Fruit fly (Drosophila melanogaster) whole organism: ENCODE results near the gene RpL35A.

Experiments
- CG8478 ChIP-seq: fragments of >200 bp; optimal IDR thresholded peaks from 2 replicates; lab custom pipeline; 2018; ENCODE audit warnings: inconsistent platforms
- Dll ChIP-seq: fragments of >200 bp; optimal IDR thresholded peaks from 2 replicates; lab custom pipeline; 2017
- EcR ChIP-seq, 2 experiments: fragments of >200 bp; optimal IDR thresholded peaks; 2 replicates each; lab custom pipeline; 2017; ENCODE audit warnings: missing biosample characterization in 2 of 2, missing genetic modification characterization in 2 of 2, missing genetic modification reagents in 2 of 2
- pan ChIP-seq: fragments of >200 bp; optimal IDR thresholded peaks from 2 replicates; lab custom pipeline; 2017
- psq ChIP-seq: fragments of >200 bp; optimal IDR thresholded peaks from 2 replicates; lab custom pipeline; 2017
- usp ChIP-seq: fragments of >200 bp; optimal IDR thresholded peaks from 2 replicates; lab custom pipeline; 2017; ENCODE audit warnings: missing biosample characterization, missing genetic modification characterization, mixed read lengths

RpL35A gene

DNA sequence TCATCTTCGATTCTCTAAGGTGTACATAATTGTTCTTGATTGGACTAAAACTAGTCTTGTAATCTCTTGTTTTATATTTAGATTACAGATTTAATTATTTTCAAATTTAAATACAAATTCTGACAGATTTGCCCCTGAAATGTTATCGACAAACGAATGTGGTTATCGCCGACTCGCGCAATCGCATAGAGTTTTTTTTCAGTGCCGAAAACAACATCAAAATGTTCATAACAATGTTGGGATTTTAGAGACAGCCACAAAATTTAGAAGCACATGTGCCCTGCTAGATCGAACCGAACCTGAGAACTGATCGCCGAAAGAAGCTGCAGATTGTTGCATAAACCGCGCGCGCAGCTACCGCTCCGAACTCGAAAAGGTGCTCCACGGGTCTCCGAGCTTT lies 718 bp upstream of the RpL35A start, which contains the start of gene POLDIP2:
POLDIP2 (plus strand) TSS at position 160 of the 400 bp plus-strand sequence.
- no peak for TF ChIP-seq CG8478 (lab: Kevin White, UChicago)
- no peak for TF ChIP-seq psq
- TF ChIP-seq Dll (lab: Kevin White, UChicago), result no peak

DNA sequence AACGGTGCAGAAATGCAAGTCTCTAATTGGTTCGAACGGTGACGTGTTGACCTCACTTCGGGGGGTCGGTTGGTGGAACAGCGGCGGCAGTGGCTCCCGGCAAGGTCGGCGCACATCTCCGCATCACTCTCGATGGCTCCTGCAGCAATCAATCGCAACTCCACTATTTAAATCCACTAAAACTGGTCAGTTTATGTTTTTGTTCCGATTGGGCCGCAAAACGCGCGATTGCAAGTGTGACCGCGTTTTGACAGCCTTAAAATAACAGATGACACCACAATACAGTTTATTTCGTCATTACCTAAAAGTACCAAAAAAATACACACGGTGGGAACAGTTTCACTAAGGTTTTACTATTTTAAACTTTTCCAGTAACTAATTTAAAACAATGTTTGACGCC lies 2.4 kb downstream of the RpL35A start, which contains the start of gene PEK:
PEK (minus strand) TSS at position 273 of the 400 bp plus-strand sequence.
- TF ChIP-seq usp (GFP tag; lab: Kevin White, UChicago), result no peak
- TF ChIP-seq psq, result no peak
- TF ChIP-seq CG8478 (lab: Kevin White, UChicago), result no peak
- no peak for TF ChIP-seq EcR (GFP tag; optimal IDR thresholded peaks at IDR 0.05; lab: Kevin White, UChicago)
- no peak for TF ChIP-seq Dll (lab: Kevin White, UChicago)
- TF ChIP-seq pan, result no peak

DNA sequence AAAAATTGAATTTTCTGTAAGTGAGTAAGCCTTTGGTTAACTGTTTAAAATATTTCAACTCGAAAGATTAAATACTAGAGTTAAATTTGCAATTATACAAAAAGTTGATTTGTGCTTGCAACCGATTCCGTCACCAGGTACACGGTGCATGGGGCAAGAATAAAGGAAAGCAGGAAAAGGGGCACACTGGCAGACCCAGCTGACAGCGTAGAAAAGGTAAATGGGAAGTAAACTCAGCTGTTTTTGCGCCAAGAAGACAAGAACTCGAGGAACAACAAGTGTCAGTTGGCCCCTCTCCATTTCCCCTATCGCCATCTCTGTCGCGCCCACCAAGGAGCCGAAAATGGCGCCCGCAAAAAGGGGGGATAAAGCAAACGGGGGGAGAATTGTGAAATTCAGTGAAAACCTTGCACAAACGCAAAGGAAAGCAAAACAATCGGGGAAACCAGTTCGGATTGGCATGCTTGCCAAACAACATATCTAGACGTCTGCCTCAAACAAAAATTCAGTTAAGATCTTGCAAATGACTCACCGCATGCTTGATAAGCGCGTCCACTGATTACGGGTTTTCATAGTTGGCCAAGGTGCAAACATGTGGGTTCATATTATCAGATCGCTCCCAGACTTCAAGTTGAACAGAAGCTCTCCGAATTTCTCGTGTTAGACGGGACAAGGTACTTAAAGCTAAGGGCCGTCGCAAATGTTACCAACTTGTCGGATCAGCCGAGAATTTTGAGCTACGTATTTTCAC lies 3.5 kb downstream of the RpL35A start:
- TF ChIP-seq EcR (GFP tag; optimal IDR thresholded peaks at IDR 0.05; lab: Kevin White, UChicago) (no peak), CG8478 (lab: Kevin White, UChicago) (no peak), pan (no peak), usp (GFP tag; lab: Kevin White, UChicago) (no peak), Dll (lab: Kevin White, UChicago) (no peak), psq (no peak)

DNA sequence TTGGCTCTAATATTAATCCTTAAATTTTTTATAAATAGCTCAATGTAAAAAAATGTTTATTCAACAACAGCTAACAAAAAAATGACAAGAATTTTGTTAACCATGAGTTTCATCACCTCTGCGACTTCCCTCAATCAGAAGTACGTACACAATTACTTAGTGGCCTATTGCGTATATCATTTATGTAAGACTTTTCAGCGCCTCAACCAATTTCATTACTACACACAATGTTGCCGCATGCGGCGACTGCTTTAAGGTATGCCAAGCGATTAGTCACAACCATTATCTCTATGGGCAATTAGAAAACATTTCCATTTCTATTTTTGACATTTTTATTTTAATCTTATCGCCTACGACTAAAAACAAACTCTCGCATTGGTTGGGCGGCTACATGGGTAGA lies 8.3 kb downstream of the RpL35A start:
- TF ChIP-seq CG8478 (lab: Kevin White, UChicago) (no peak), Dll (lab: Kevin White, UChicago) (no peak), pan (no peak), usp (GFP tag; lab: Kevin White, UChicago) (no peak), EcR (GFP tag; optimal IDR thresholded peaks at IDR 0.05; lab: Kevin White, UChicago) (no peak), psq (no peak)

DNA sequence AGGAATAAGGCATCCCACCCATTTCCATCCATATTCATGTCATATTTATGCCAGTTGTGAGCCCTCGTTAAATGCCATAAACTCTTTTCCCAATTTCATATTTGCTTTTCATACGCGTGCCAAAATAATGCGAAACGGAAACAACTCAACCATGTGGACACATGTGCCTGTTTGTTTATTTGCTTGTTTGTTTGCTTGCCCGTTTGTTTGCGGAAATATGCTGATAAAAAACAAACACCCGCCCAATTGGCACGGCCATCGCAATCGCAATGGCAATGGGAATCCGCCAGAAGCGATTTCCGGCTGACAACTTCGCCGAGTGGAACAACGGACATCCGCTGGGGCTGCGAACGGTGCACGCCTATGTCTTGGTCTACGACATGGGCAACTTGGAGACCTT lies 12.6 kb downstream of the RpL35A start:
- TF ChIP-seq usp (GFP tag; lab: Kevin White, UChicago) (no peak), CG8478 (lab: Kevin White, UChicago) (no peak)

DNA sequence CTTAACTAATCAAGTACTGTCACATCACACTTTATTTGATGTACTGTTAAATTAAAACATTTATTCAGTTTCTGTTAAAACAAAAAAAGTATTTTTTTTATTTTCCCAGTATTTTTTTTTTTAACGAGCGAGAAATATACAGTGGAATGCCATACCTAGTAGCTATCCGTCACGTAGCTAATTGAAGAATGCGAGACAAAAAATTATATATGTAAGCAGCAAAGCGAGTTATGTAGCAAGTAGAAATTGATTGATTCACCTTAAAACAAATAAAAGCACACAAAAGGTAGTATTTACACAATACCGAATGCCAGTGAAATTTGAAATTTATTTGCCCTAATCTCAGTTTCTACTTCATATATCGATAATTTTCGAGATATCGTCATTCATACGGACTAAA lies 28.2 kb downstream of the RpL35A start:
- TF ChIP-seq pan (no peak), CG8478 (lab: Kevin White, UChicago) (no peak), EcR (GFP tag; optimal IDR thresholded peaks at IDR 0.05; lab: Kevin White, UChicago) (no peak), usp (GFP tag; lab: Kevin White, UChicago) (no peak), Dll (lab: Kevin White, UChicago) (no peak), psq (no peak)

DNA sequence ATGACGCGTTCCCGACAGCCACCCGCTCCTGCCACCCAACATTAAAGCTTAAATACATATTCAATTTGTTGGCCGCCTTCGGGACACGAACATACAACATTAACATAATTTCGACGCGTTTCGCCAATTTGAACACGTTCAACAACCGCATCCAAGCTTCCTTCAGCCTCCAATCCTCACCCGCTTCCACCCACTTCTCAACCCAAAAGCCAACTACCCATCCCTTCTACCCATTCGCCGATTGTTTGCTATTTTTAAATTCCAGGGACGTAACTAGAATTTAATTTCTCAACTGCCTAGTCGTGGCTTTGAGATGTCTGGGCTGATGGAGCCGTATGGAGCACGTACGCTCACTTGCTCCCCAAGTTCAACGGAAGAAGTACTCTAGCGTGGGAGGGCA lies 37.1 kb downstream of the RpL35A start:
- TF ChIP-seq CG8478 (lab: Kevin White, UChicago) (no peak), psq (no peak), usp (GFP tag; lab: Kevin White, UChicago) (no peak)

DNA sequence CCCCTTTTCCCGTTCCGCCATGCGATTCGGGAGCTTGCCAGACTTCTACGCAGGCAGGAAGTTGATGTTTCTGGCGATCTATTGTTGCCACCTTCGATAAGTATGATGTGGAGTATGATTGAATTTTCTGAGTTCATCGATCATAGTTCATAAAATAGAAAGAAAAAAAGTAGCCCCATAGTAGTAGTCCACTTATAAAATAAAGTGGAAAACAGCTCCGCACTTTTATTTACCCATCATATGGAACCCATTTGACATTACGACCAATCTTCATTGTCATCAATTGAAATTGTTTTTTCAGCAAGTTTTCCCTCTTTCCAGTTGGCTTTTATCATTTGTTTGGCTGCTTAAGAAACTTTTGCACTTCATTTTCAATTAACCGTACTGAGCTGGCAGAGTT lies 39.7 kb downstream of the RpL35A start, which contains the start of gene CG12147:
CG12147 (minus strand) TSS at position 101 of the 400 bp plus-strand sequence.
- TF ChIP-seq pan (no peak), CG8478 (lab: Kevin White, UChicago) (no peak), psq (no peak), EcR (GFP tag; optimal IDR thresholded peaks at IDR 0.05; lab: Kevin White, UChicago) (no peak), usp (GFP tag; lab: Kevin White, UChicago) (no peak), Dll (lab: Kevin White, UChicago) (no peak)

DNA sequence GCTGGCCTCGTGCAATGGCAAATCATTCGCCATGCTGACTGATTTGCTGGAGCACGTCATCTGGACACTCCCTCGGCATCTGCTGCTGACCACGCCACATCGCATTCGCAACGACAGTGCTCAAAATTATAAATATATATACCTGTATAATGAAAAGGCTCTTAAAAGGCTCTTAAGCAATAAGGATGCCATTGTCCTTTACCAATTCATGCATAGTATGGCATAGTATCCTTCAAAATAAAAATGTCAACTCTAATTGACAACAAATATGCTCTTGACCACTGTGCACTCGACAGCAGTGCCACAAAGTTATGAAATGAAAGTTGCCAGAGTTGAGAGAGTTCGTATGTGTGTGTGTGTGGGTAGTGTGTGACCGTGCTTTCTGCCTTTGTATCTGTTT lies 44.8 kb downstream of the RpL35A start:
- no peak for TF ChIP-seq Dll (lab: Kevin White, UChicago)
- TF ChIP-seq psq, result no peak
- TF ChIP-seq CG8478 (lab: Kevin White, UChicago), result no peak
- TF ChIP-seq usp (GFP tag; lab: Kevin White, UChicago), result no peak
- TF ChIP-seq pan, result no peak
- no peak for TF ChIP-seq EcR (GFP tag; optimal IDR thresholded peaks at IDR 0.05; lab: Kevin White, UChicago)

DNA sequence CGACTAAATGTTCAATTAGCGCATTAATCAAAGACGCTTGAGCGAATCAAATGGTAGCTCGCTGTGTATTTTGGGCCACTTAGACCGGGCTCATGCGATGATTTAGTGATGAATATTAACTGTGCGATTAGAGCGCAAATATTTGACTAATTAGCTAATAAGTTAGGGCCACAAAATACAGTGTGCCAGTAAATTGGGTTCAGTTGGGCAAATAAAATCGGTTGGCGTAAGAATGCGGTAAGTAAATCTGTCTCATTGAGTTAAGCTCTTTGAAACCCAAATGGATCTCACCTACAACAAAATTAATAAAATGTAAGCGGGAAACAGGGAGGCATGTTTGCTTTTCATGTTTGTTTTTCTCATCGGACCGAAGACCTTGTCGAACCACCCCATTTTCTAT lies 46.4 kb downstream of the RpL35A start:
- TF ChIP-seq CG8478 (lab: Kevin White, UChicago) (no peak), EcR (GFP tag; optimal IDR thresholded peaks at IDR 0.05; lab: Kevin White, UChicago) (no peak), psq (no peak), usp (GFP tag; lab: Kevin White, UChicago) (no peak), Dll (lab: Kevin White, UChicago) (no peak), pan (no peak)
